Worm (Caenorhabditis elegans): Measurements from ENCODE around the gene W06D11.2.
"Not testable (repeated sequence)": the region's sequence is repeated elsewhere in the genome, so short reads cannot be mapped to it uniquely, and the experiment has no call there.

W06D11.2 gene

DNA sequence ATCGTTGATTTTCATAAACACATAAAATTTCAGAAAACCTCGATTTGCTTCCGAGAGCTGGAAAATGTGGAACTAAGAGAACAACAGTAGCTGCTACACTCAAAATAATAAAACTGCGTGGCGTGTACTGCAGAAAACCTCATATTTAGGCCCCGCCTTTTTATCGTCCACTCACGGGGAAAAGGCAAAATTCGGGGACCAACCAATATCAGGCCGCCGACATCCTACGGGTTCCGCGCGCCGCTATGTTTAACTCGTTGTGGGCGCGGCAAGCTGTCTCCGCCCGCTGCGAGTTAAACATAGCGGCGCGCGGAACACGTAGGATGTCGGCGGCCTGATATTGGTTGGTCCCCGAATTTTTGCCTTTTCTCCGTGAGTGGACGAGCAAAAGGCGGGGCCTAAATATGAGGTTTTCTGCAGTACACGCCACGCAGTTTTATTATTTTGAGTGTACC lies 11.5 kb upstream of the W06D11.2 start, which contains the start of gene F17A2.16:
Gene F17A2.16, plus strand, starts transcription at position 405 of the 455 bp plus-strand sequence.
- not testable (repeated sequence) for TF ChIP-seq aly-2, nhr-77, F13H6.1 (tag; optimal IDR thresholded peaks at IDR 0.05)

DNA sequence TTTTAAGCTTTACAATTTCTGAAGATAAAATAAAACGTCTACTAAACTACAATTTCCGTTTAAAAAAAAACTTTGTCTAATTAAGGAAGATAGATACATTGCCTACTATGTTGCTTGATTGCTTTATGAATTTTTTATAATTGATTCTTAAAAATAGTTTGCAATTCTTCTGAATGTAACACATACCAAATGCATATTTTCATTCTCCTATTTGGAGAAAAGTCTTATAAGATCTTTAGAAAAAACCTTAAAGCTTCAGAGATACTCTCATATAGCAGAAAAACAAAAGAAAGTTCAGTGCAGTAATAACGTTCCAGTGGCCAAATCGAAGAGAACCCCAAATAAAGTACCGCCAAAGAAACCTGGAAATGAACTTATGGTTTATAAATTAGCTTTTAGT lies 10.0 kb upstream of the W06D11.2 start, which contains the start of gene phf-32:
Gene phf-32, plus strand, starts transcription at position 301 of the 400 bp plus-strand sequence.
- TF ChIP-seq unc-55 (GFP tag; optimal IDR thresholded peaks at IDR 0.05) = no peak
- no peak for TF ChIP-seq sma-9 (GFP tag; optimal IDR thresholded peaks at IDR 0.05)
- no peak for TF ChIP-seq sma-9 (tag; optimal IDR thresholded peaks at IDR 0.05)

DNA sequence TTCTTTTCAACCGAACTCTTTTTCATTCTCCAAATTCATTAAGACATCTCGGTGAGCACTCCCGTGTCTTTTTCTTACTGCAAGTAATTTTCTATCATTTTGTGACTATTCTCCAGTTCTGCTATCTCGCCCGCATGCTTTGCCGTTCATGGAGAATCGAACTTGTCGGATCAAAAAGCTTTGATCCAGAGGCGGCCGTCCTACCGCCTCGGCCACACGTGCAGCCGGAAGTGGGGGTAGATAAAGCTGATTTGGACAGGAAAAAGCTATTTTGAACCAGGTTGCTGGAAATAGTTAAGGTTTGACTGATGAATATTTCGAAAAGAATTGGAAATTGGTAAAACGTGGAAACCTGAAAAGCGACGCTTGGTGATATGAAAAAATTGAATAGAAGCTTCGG lies 7.7 kb upstream of the W06D11.2 start:
- TF ChIP-seq nhr-129 (tag; optimal IDR thresholded peaks at IDR 0.05) (no peak), mbf-1 (tag; optimal IDR thresholded peaks at IDR 0.05) (no peak), mab-5 (tag; optimal IDR thresholded peaks at IDR 0.05) (no peak), nhr-77 (tag; optimal IDR thresholded peaks at IDR 0.05) (no peak)

ce11 chrX:12302755-12303154 lies 6.2 kb upstream of the W06D11.2 start, which contains the start of gene dot-1.3:
dot-1.3 (minus strand) TSS chrX:12302855.
- TF ChIP-seq peb-1, egl-27, nhr-10 (tag; optimal IDR thresholded peaks at IDR 0.05): not testable (repeated sequence)

DNA sequence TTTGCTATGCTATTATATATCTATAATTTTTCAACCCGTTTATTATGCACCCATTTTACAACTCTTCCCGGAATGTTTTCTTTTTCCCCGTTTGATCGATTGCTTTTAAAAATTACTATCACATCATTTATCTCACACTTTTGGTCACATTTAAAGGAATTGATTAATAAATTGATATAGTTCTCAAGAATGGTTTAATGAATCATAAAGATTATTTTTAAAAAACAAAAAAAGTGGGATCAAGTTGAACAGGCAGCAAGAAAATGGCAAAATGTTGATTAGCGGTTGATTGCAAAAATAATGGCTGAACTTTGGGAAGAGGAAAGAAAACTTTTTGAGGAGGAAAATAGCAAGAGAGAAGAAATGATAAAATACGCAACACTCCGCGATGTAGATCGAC lies 3.3 kb upstream of the W06D11.2 start, which contains the start of gene W06D11.5:
Gene W06D11.5, plus strand, starts transcription at position 301 of the 400 bp plus-strand sequence.
- TF ChIP-seq ama-1 (optimal IDR thresholded peaks at IDR 0.05) (no peak), unc-39 (tag; optimal IDR thresholded peaks at IDR 0.05) (no peak)

DNA sequence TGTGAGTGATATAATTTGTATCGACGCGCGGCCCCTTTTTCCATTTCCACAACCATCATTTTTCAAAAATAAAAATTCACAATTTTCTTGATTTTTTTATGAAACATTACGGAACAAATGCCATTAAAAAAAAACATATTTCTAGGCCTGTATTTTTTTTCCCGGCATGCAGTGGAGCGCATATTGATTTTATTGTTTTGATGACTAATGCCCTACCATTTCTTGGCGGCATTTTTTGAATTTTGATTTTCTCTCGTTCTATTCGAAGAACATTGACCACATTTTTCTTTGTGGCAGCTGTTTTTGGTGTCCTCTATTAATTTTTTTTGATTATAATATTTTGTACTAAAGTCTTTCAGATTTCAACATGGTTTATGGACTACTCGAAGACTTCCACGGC lies 1.8 kb upstream of the W06D11.2 start, which contains the start of gene W06D11.3:
Gene W06D11.3, plus strand, starts transcription at position 360 of the 400 bp plus-strand sequence.
- TF ChIP-seq nhr-25 (tag; optimal IDR thresholded peaks at IDR 0.05) (no peak), unc-62 (GFP tag; optimal IDR thresholded peaks at IDR 0.05) (no peak), blmp-1 (tag; optimal IDR thresholded peaks at IDR 0.05; ENCODE audit: insufficient read depth) (no peak), mbf-1 (tag; optimal IDR thresholded peaks at IDR 0.05) (no peak), F13H6.1 (tag; optimal IDR thresholded peaks at IDR 0.05) (no peak), elt-1 (tag; optimal IDR thresholded peaks at IDR 0.05) (no peak), C34F6.9 (tag; optimal IDR thresholded peaks at IDR 0.05) (no peak), ztf-4 (tag; optimal IDR thresholded peaks at IDR 0.05) (no peak), dmd-4 (tag; optimal IDR thresholded peaks at IDR 0.05) (no peak), crh-2 (tag; optimal IDR thresholded peaks at IDR 0.05) (no peak)

- no peak for TF ChIP-seq lin-13 (GFP tag; optimal IDR thresholded peaks at IDR 0.05)
- TF ChIP-seq ztf-11 (tag; optimal IDR thresholded peaks at IDR 0.05) = no peak
- no peak for TF ChIP-seq nhr-237 (tag; optimal IDR thresholded peaks at IDR 0.05)
Observed at ce11 chrX:12294263-12294662, 2.3 kb downstream of the W06D11.2 start, which contains the start of gene W06D11.1. W06D11.1 (plus strand) TSS chrX:12294563.

DNA sequence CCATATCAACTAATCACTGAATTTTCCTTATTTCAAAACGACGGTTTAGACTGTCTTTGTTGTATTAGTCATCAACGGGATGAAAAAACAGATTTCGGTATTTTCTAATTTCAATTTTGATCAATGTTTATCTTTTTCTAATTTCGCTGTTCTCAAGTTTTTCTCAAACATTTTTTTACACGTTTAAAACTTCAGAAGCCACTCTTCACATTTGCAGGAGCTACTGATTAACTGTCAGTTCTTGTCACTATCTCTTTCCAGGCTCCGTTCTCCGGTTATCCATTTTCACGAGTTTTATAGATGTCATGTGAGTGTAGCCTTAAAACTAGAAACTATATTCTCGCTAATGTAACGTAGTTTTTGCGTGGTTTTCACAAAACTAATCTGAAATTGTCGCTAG lies 6.0 kb downstream of the W06D11.2 start, which contains the start of gene C04B4.4:
Gene C04B4.4, plus strand, starts transcription at position 301 of the 400 bp plus-strand sequence.
- TF ChIP-seq Y55F3AM.14 (GFP tag; optimal IDR thresholded peaks at IDR 0.05) (no peak), F13H6.1 (tag; optimal IDR thresholded peaks at IDR 0.05) (no peak), ztf-1 (GFP tag; conservative IDR thresholded peaks at IDR 0.05) (no peak), peb-1 (tag; optimal IDR thresholded peaks at IDR 0.05) (no peak), ztf-11 (tag; optimal IDR thresholded peaks at IDR 0.05) (no peak), ceh-82 (tag; optimal IDR thresholded peaks at IDR 0.05) (no peak), nhr-23 (tag; optimal IDR thresholded peaks at IDR 0.05) (no peak)
